Worm (Caenorhabditis elegans): Measurements from ENCODE around the gene Y50D4B.6.

ce11 chrV:1051651-1052050 lies 32.5 kb upstream of the Y50D4B.6 start:
- TF ChIP-seq ceh-82 (tag; optimal IDR thresholded peaks at IDR 0.05) = no peak
- no peak for TF ChIP-seq mdl-1 (tag; optimal IDR thresholded peaks at IDR 0.05)

All from whole organism, L2 larva.